Fruit fly (Drosophila melanogaster): ENCODE results near the gene CG11134.

The CG11134 gene

dm6 chrX:13781739-13782502, 44.2 kb downstream of the CG11134 start, which contains the start of the genes CtsB and amrt (continued):
- TF ChIP-seq CG10267 (tag; optimal IDR thresholded peaks at IDR 0.05) (peak; percentile 26), Gsc (GFP tag; IDR thresholded peaks at IDR 0.05) (no peak), CG17361 (GFP tag; IDR thresholded peaks at IDR 0.05) (peak; percentile 55; the same call in 2 of the 3 replicates), her (GFP tag; optimal IDR thresholded peaks at IDR 0.05) (peak; percentile 37), Ets65A (GFP tag) (peak; percentile 95), ci (GFP tag; IDR thresholded peaks at IDR 0.05) (no peak), Atf-2 (GFP tag; optimal IDR thresholded peaks at IDR 0.05) (peak; percentile 41), CG8478 (optimal IDR thresholded peaks at IDR 0.05) (no peak), D (optimal IDR thresholded peaks at IDR 0.05) (no peak), D (GFP tag; optimal IDR thresholded peaks at IDR 0.05) (no peak), crol (GFP tag; IDR thresholded peaks at IDR 0.05) (no peak), CG10462 (GFP tag; optimal IDR thresholded peaks at IDR 0.05) (no peak), Deaf1 (tag; optimal IDR thresholded peaks at IDR 0.05) (no peak), bab2 (GFP tag; optimal IDR thresholded peaks at IDR 0.05) (peak; percentile 52), CG31365 (tag; optimal IDR thresholded peaks at IDR 0.05) (no peak), Hand (GFP tag; optimal IDR thresholded peaks at IDR 0.05) (no peak), CG16779 (GFP tag; IDR thresholded peaks at IDR 0.05) (no peak), pfk (GFP tag; optimal IDR thresholded peaks at IDR 0.05) (no peak), ken (GFP tag; IDR thresholded peaks at IDR 0.05) (no peak), Ravus (GFP tag; IDR thresholded peaks at IDR 0.05) (no peak), Drgx (GFP tag; IDR thresholded peaks at IDR 0.05) (peak; percentile 62), CG6791 (GFP tag; IDR thresholded peaks at IDR 0.05; ENCODE audit: partially characterized antibody) (peak; percentile 65; the same call in 2 of the 3 replicates), CG2202 (tag; optimal IDR thresholded peaks at IDR 0.05) (no peak), Hr3 (GFP tag; optimal IDR thresholded peaks at IDR 0.05) (peak; percentile 17), hth (optimal IDR thresholded peaks at IDR 0.05) (no peak), CG16815 (GFP tag; optimal IDR thresholded peaks at IDR 0.05) (no peak), Lhr (GFP tag; optimal IDR thresholded peaks at IDR 0.05) (peak; percentile 42), CG15696 (tag; optimal IDR thresholded peaks at IDR 0.05) (peak; percentile 49), chn (GFP tag; optimal IDR thresholded peaks at IDR 0.05) (peak; percentile 31), psq (GFP tag; optimal IDR thresholded peaks at IDR 0.05) (no peak), BEAF-32 (GFP tag; optimal IDR thresholded peaks at IDR 0.05) (peak; percentile 93), CG5953 (GFP tag; IDR thresholded peaks at IDR 0.05) (no peak), ap (GFP tag; IDR thresholded peaks at IDR 0.05) (no peak), gce (GFP tag; IDR thresholded peaks at IDR 0.05) (no peak), CG14710 (tag; optimal IDR thresholded peaks at IDR 0.05) (peak; percentile 100), CG31441 (GFP tag; IDR thresholded peaks at IDR 0.05) (peak; percentile 33; the same call in 1 of the 2 replicates), Dp (GFP tag; optimal IDR thresholded peaks at IDR 0.05) (peak; percentile 45), ac (GFP tag; optimal IDR thresholded peaks at IDR 0.05) (no peak), Vsx1 (GFP tag; optimal IDR thresholded peaks at IDR 0.05) (no peak), vvl (GFP tag; IDR thresholded peaks at IDR 0.05) (0 out of 2 replicates have a peak, but pooled peaks have one; percentile 5), salm (tag; optimal IDR thresholded peaks at IDR 0.05) (no peak), br (optimal IDR thresholded peaks at IDR 0.05) (no peak), klu (GFP tag; IDR thresholded peaks at IDR 0.05) (no peak), gro (GFP tag; optimal IDR thresholded peaks at IDR 0.05) (peak; percentile 61), D19B (GFP tag; optimal IDR thresholded peaks at IDR 0.05) (no peak), CG30020 (tag; optimal IDR thresholded peaks at IDR 0.05) (peak; percentile 57), bowl (GFP tag; IDR thresholded peaks at IDR 0.05) (no peak), Bteb2 (GFP tag; optimal IDR thresholded peaks at IDR 0.05) (peak; percentile 6), lov (optimal IDR thresholded peaks at IDR 0.05) (no peak), lov (GFP tag; IDR thresholded peaks at IDR 0.05) (no peak), wdn (GFP tag; IDR thresholded peaks at IDR 0.05) (no peak), CG15269 (tag; optimal IDR thresholded peaks at IDR 0.05) (no peak)

Measured in whole organism, embryonic.